Fruit fly (Drosophila melanogaster): ENCODE data around the gene CG6178.

dm6 chr3R:24186188-24186587 is 34.0 kb downstream of the CG6178 start, which contains the start of gene mora:
- TF ChIP-seq Dll (optimal IDR thresholded peaks at IDR 0.05) (no peak), CG8478 (optimal IDR thresholded peaks at IDR 0.05) (no peak), pan (optimal IDR thresholded peaks at IDR 0.05) (no peak)
